Fruit fly (Drosophila melanogaster) whole organism, adult: ENCODE data around the gene CG32437.

Source experiments
- CG14711 ChIP-seq: fragments of 200-800 bp; sonication (Bioruptor generic); optimal IDR thresholded peaks from 2 replicates; lab custom pipeline; 2018; ENCODE audit warnings: missing biosample characterization, mild to moderate bottlenecking, missing genetic modification characterization, moderate library complexity
- CG5204 ChIP-seq: fragments of 200-800 bp; sonication (Bioruptor generic); optimal IDR thresholded peaks from 2 replicates; lab custom pipeline; 2016; ENCODE audit warnings: missing biosample characterization, missing genetic modification characterization
- CG7101 ChIP-seq: fragments of 200-800 bp; sonication (Bioruptor generic); optimal IDR thresholded peaks from 2 replicates; lab custom pipeline; 2018; ENCODE audit warnings: missing biosample characterization, mild to moderate bottlenecking, missing genetic modification characterization, moderate library complexity
- Clk ChIP-seq: fragments of 200-800 bp; sonication (Bioruptor generic); optimal IDR thresholded peaks from 2 replicates; lab custom pipeline; 2017; ENCODE audit warnings: missing biosample characterization, missing genetic modification characterization
- Mnt ChIP-seq: fragments of 200-800 bp; sonication (Bioruptor generic); optimal IDR thresholded peaks from 2 replicates; lab custom pipeline; 2016; ENCODE audit warnings: missing biosample characterization, mild to moderate bottlenecking, missing genetic modification characterization
- bab1 ChIP-seq: fragments of 200-800 bp; sonication (Bioruptor generic); optimal IDR thresholded peaks from 3 replicates; lab custom pipeline; 2019; ENCODE audit warnings: missing biosample characterization, mild to moderate bottlenecking, missing genetic modification characterization, moderate library complexity
- cic ChIP-seq: fragments of 200-800 bp; sonication (Bioruptor generic); optimal IDR thresholded peaks from 2 replicates; lab custom pipeline; 2017; ENCODE audit warnings: missing biosample characterization, mild to moderate bottlenecking, missing genetic modification characterization, moderate library complexity
- cnc ChIP-seq, 2 experiments: fragments of >200 bp; optimal IDR thresholded peaks; 2 replicates each; lab custom pipeline; 2017
- kay ChIP-seq: fragments of 200-800 bp; sonication (Bioruptor generic); peaks from one replicate; lab custom pipeline; 2016; ENCODE audit warnings: missing biosample characterization, missing genetic modification characterization, borderline replicate concordance
- tj ChIP-seq: fragments of 200-800 bp; sonication (Bioruptor generic); optimal IDR thresholded peaks from 3 replicates; lab custom pipeline; 2017; ENCODE audit warnings: missing biosample characterization, mild to moderate bottlenecking, missing genetic modification characterization, moderate library complexity

DNA sequence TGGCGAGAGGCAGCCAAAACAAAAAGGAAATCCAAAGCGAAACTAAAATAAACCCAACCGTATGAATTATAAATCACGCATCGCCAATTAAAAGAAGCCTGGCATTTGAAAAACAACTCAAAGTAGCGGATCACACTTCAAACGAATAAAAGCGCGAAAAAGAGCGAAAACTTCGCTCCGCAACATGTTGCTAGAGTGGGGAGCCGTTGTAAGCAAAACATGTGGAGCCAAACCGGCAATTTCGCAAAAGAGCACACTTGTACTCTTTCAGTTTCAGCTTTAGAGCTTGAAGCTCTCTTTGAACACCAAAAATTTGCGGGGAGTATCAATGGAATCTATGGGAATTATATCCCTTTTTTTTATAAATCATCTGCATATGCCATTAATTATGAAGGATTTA lies 24.3 kb downstream of the CG32437 start:
- TF ChIP-seq bab1 (GFP tag; lab: Kevin White, UChicago) (no peak), kay (GFP tag; lab: Kevin White, UChicago) (no peak), cic (no peak), CG5204 (no peak), tj (GFP tag; lab: Kevin White, UChicago) (no peak), cnc (optimal IDR thresholded peaks at IDR 0.05; lab: Kevin White, UChicago) (no peak), Clk (GFP tag; lab: Kevin White, UChicago) (no peak), Mnt (GFP tag; lab: Kevin White, UChicago) (no peak), CG7101 (tag; lab: Kevin White, UChicago) (no peak), CG14711 (tag; lab: Kevin White, UChicago) (no peak)
